Fruit fly (Drosophila melanogaster) whole organism, embryonic: ENCODE results near the gene SCCRO.

Source experiments
- CG10209 ChIP-seq: fragments of 200-800 bp; sonication (Bioruptor generic); optimal IDR thresholded peaks from 3 replicates; lab custom pipeline; 2017; ENCODE audit warnings: missing biosample characterization, mild to moderate bottlenecking, missing genetic modification characterization, missing genetic modification reagents
- CG10366 ChIP-seq: fragments of 200-800 bp; sonication (Bioruptor generic); IDR thresholded peaks from 2 replicates; pipeline ENCODE4 v1.3.6; 2022; ENCODE audit warnings: missing biosample characterization, missing genetic modification characterization
- CG10431 ChIP-seq: fragments of 200-800 bp; sonication (Bioruptor generic); optimal IDR thresholded peaks from 3 replicates; lab custom pipeline; 2018; ENCODE audit warnings: missing biosample characterization, mild to moderate bottlenecking, missing genetic modification characterization
- CG10462 ChIP-seq: fragments of 200-800 bp; sonication (Bioruptor generic); optimal IDR thresholded peaks from 2 replicates; lab custom pipeline; 2016; ENCODE audit warnings: missing biosample characterization, missing genetic modification characterization
- CG10979 ChIP-seq: fragments of 200-800 bp; sonication (Bioruptor generic); optimal IDR thresholded peaks from 2 replicates; lab custom pipeline; 2018; ENCODE audit warnings: missing biosample characterization, mild to moderate bottlenecking, missing genetic modification characterization, moderate library complexity
- CG11723 ChIP-seq: fragments of 200-800 bp; sonication (Bioruptor generic); optimal IDR thresholded peaks from 2 replicates; lab custom pipeline; 2017; ENCODE audit warnings: missing biosample characterization, mild to moderate bottlenecking, missing genetic modification characterization
- CG12155 ChIP-seq: fragments of 200-800 bp; sonication (Bioruptor generic); optimal IDR thresholded peaks from 3 replicates; lab custom pipeline; 2016; ENCODE audit warnings: missing biosample characterization, missing genetic modification characterization
- CG12391 ChIP-seq: fragments of 200-800 bp; sonication (Bioruptor generic); optimal IDR thresholded peaks from 3 replicates; lab custom pipeline; 2018; ENCODE audit warnings: missing biosample characterization, mild to moderate bottlenecking, missing genetic modification characterization, moderate library complexity
- CG13296 ChIP-seq: fragments of 200-800 bp; sonication (Bioruptor generic); optimal IDR thresholded peaks from 3 replicates; lab custom pipeline; 2018; ENCODE audit warnings: missing biosample characterization, mild to moderate bottlenecking, missing genetic modification characterization
- CG17186 ChIP-seq: fragments of 200-800 bp; sonication (Bioruptor generic); optimal IDR thresholded peaks from 3 replicates; lab custom pipeline; 2017; ENCODE audit warnings: missing biosample characterization, missing genetic modification reagents, missing genetic modification characterization
- CG17829 ChIP-seq: fragments of 200-800 bp; optimal IDR thresholded peaks from 2 replicates; lab custom pipeline; 2019; ENCODE audit warnings: missing biosample characterization, mild to moderate bottlenecking, missing genetic modification characterization, moderate library complexity
- CG2199 ChIP-seq: fragments of 200-800 bp; sonication (Bioruptor generic); IDR thresholded peaks from 3 replicates; pipeline ENCODE4 v1.3.6; 2022; ENCODE audit warnings: missing biosample characterization, missing genetic modification characterization
- CG2678 ChIP-seq: fragments of 200-800 bp; sonication (Bioruptor generic); optimal IDR thresholded peaks from 3 replicates; lab custom pipeline; 2019; ENCODE audit warnings: missing biosample characterization, mild to moderate bottlenecking, missing genetic modification characterization, moderate library complexity
- CG34224 ChIP-seq: fragments of 200-800 bp; sonication (Bioruptor generic); IDR thresholded peaks from 3 replicates; pipeline ENCODE4 v1.3.6; 2022; ENCODE audit warnings: missing biosample characterization, missing genetic modification characterization; ENCODE audit not compliant: partially characterized antibody
- CG3726 ChIP-seq: fragments of 200-800 bp; sonication (Bioruptor generic); IDR thresholded peaks from 3 replicates; pipeline ENCODE4, ENCODE4 v1.3.6; 2022; ENCODE audit warnings: missing biosample characterization, missing genetic modification characterization
- CG8359 ChIP-seq: fragments of 200-800 bp; sonication (Bioruptor generic); optimal IDR thresholded peaks from 2 replicates; lab custom pipeline; 2017; ENCODE audit warnings: missing biosample characterization, mild to moderate bottlenecking, missing genetic modification characterization, borderline replicate concordance
- CTCF ChIP-seq: fragments of 200-800 bp; sonication (Bioruptor generic); optimal IDR thresholded peaks from 2 replicates; lab custom pipeline; 2017; ENCODE audit warnings: missing biosample characterization, mild to moderate bottlenecking, missing genetic modification characterization, moderate library complexity
- Chrac-16 ChIP-seq: fragments of 200-800 bp; sonication (Bioruptor generic); optimal IDR thresholded peaks from 3 replicates; lab custom pipeline; 2016; ENCODE audit warnings: missing biosample characterization, missing genetic modification characterization
- D19A ChIP-seq: fragments of 200-800 bp; optimal IDR thresholded peaks from 3 replicates; lab custom pipeline; 2019; ENCODE audit warnings: missing biosample characterization, mild to moderate bottlenecking, missing genetic modification characterization, moderate library complexity
- Drgx ChIP-seq: fragments of 200-800 bp; sonication (Bioruptor generic); IDR thresholded peaks from 2 replicates; pipeline ENCODE4 v1.3.6; 2022; ENCODE audit warnings: missing biosample characterization, missing genetic modification characterization
- HHEX ChIP-seq: fragments of 200-800 bp; sonication (Bioruptor generic); optimal IDR thresholded peaks from 3 replicates; lab custom pipeline; 2017; ENCODE audit warnings: missing biosample characterization, mild to moderate bottlenecking, missing genetic modification characterization, missing genetic modification reagents
- Hr78 ChIP-seq, 2 experiments: fragments of 200-800 bp in 1 of 2; fragments of >200 bp in 1 of 2; sonication (Bioruptor generic) in 1 of 2; optimal IDR thresholded peaks; 2 replicates each; lab custom pipeline; 2017 to 2019; ENCODE audit warnings: missing biosample characterization in 2 of 2, missing genetic modification characterization in 2 of 2, mild to moderate bottlenecking in 1 of 2, moderate library complexity in 1 of 2
- NK7.1 ChIP-seq: fragments of 200-800 bp; sonication (Bioruptor generic); optimal IDR thresholded peaks from 3 replicates; lab custom pipeline; 2016; ENCODE audit warnings: missing biosample characterization, missing genetic modification characterization
- Sox100B ChIP-seq: fragments of 200-800 bp; sonication (Bioruptor generic); optimal IDR thresholded peaks from 3 replicates; lab custom pipeline; 2018; ENCODE audit warnings: missing biosample characterization, mild to moderate bottlenecking, missing genetic modification characterization
- Trl ChIP-seq, 3 experiments: fragments of >200 bp in 2 of 3; fragments of 200-800 bp in 1 of 3; sonication (Bioruptor generic) in 1 of 3; optimal IDR thresholded peaks; 2 replicates in 1 of 3; 3 replicates in 2 of 3; lab custom pipeline; 2016 to 2017; ENCODE audit warnings: missing biosample characterization in 1 of 3, missing genetic modification characterization in 1 of 3
- abd-A ChIP-seq: fragments of 200-800 bp; sonication (Bioruptor generic); optimal IDR thresholded peaks from 3 replicates; lab custom pipeline; 2019; ENCODE audit warnings: missing biosample characterization, mild to moderate bottlenecking, missing genetic modification characterization, moderate library complexity
- bcd ChIP-seq: fragments of 200-800 bp; sonication (Bioruptor generic); optimal IDR thresholded peaks from 2 replicates; lab custom pipeline; 2017; ENCODE audit warnings: missing biosample characterization, mild to moderate bottlenecking, missing genetic modification characterization
- bsh ChIP-seq, 2 experiments: fragments of 200-800 bp; sonication (Bioruptor generic); optimal IDR thresholded peaks; 2 replicates each; lab custom pipeline; 2017 to 2018; ENCODE audit warnings: mild to moderate bottlenecking in 2 of 2, missing biosample characterization in 2 of 2, missing genetic modification characterization in 2 of 2, moderate library complexity in 1 of 2
- chinmo ChIP-seq: fragments of 200-800 bp; sonication (Bioruptor generic); IDR thresholded peaks from 4 replicates; pipeline ENCODE4 v1.3.6; 2022; ENCODE audit warnings: missing biosample characterization, missing genetic modification characterization; ENCODE audit not compliant: partially characterized antibody
- dmrt11E ChIP-seq: fragments of 200-800 bp; sonication (Bioruptor generic); optimal IDR thresholded peaks from 3 replicates; lab custom pipeline; 2018; ENCODE audit warnings: missing biosample characterization, mild to moderate bottlenecking, missing genetic modification characterization, moderate library complexity
- ems ChIP-seq: fragments of 200-800 bp; sonication (Bioruptor generic); optimal IDR thresholded peaks from 3 replicates; lab custom pipeline; 2016; ENCODE audit warnings: missing biosample characterization, missing genetic modification characterization
- exex ChIP-seq: fragments of 200-800 bp; sonication (Bioruptor generic); optimal IDR thresholded peaks from 4 replicates; lab custom pipeline; 2018; ENCODE audit warnings: missing biosample characterization, mild to moderate bottlenecking, missing genetic modification characterization, moderate library complexity
- fd96Cb ChIP-seq: fragments of 200-800 bp; sonication (Bioruptor generic); optimal IDR thresholded peaks from 2 replicates; lab custom pipeline; 2018; ENCODE audit warnings: missing biosample characterization, mild to moderate bottlenecking, missing genetic modification characterization, moderate library complexity
- gt ChIP-seq: fragments of 200-800 bp; sonication (Bioruptor generic); IDR thresholded peaks from 2 replicates; pipeline ENCODE4 v1.3.6; 2022; ENCODE audit warnings: missing biosample characterization, missing genetic modification characterization
- kni ChIP-seq: fragments of 200-800 bp; sonication (Bioruptor generic); optimal IDR thresholded peaks from 3 replicates; lab custom pipeline; 2017; ENCODE audit warnings: mild to moderate bottlenecking, missing biosample characterization, missing genetic modification reagents, missing genetic modification characterization
- lbe ChIP-seq: fragments of 200-800 bp; sonication (Bioruptor generic); optimal IDR thresholded peaks from 2 replicates; lab custom pipeline; 2016; ENCODE audit warnings: missing biosample characterization, mild to moderate bottlenecking, missing genetic modification characterization
- lilli ChIP-seq: fragments of 200-800 bp; sonication (Bioruptor generic); optimal IDR thresholded peaks from 3 replicates; lab custom pipeline; 2016; ENCODE audit warnings: missing biosample characterization, missing genetic modification characterization
- oc ChIP-seq: fragments of 200-800 bp; sonication (Bioruptor generic); optimal IDR thresholded peaks from 2 replicates; lab custom pipeline; 2018; ENCODE audit warnings: missing biosample characterization, mild to moderate bottlenecking, missing genetic modification characterization, moderate library complexity
- pum ChIP-seq: fragments of 200-800 bp; sonication (Bioruptor generic); optimal IDR thresholded peaks from 2 replicates; lab custom pipeline; 2016; ENCODE audit warnings: missing biosample characterization, missing genetic modification characterization
- ranshi ChIP-seq: fragments of 200-800 bp; sonication (Bioruptor generic); IDR thresholded peaks from 2 replicates; pipeline ENCODE4 v1.3.6; 2022; ENCODE audit warnings: missing biosample characterization, missing genetic modification characterization
- rib ChIP-seq: fragments of 200-800 bp; sonication (Bioruptor generic); IDR thresholded peaks from 2 replicates; pipeline ENCODE4 v1.3.6; 2022; ENCODE audit warnings: missing biosample characterization, missing genetic modification characterization
- row ChIP-seq: fragments of 200-800 bp; sonication (Bioruptor generic); IDR thresholded peaks from 3 replicates; pipeline ENCODE4 v1.3.6; 2022; ENCODE audit warnings: missing biosample characterization, missing genetic modification characterization
- run ChIP-seq: fragments of 200-800 bp; sonication (Bioruptor generic); optimal IDR thresholded peaks from 3 replicates; lab custom pipeline; 2018; ENCODE audit warnings: missing biosample characterization, mild to moderate bottlenecking, missing genetic modification characterization
- shn ChIP-seq: fragments of 200-800 bp; sonication (Bioruptor generic); optimal IDR thresholded peaks from 3 replicates; lab custom pipeline; 2016; ENCODE audit warnings: missing biosample characterization, missing genetic modification characterization
- tx ChIP-seq: fragments of 200-800 bp; sonication (Bioruptor generic); optimal IDR thresholded peaks from 2 replicates; lab custom pipeline; 2016; ENCODE audit warnings: missing biosample characterization, missing genetic modification characterization

Gene SCCRO

DNA sequence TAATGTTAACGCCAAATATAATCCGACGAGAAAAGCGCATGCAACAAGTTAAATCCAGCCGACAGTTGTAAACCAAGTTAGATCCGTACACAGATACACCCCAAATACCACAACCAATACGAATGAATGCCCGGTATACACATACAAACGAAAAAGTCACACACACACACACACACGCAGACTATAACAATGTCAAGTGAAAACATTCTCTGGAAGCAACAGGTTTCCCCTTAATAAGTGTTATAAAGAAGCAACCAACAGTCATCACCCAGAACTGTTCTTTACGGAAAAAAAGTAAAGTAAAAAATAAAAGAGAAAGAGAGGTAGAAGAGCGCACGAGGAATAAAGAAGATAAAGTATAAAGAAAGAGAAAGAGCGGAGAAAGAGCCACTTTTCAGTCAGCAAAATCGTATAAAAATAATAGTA, 27.4 kb upstream of the SCCRO start (continued):
- TF ChIP-seq abd-A (tag; lab: Kevin White, UChicago), result peak; percentile 56
- peak; percentile 70 for TF ChIP-seq kni
- TF ChIP-seq, all 482 proteins: peak for 16

DNA sequence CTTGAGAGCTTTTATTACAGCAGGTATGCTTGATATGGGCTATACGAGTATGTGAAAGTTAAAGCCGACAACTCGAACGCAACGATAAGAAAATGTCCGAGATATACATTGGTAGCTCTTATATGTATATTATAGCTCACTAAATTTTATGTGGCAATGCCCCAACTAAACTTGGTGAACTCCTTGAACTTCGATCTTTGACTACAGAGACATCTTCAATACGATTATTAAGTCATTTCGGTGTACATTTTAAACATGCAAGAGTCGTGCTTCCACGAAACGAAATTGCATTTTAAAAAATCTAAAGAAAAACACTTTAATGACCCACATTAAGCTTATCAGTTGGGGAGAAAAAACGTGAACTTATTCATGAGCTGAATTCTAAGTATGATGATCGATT, 26.7 kb upstream of the SCCRO start:
- no peak for TF ChIP-seq Sox100B (GFP tag; lab: Kevin White, UChicago)
- TF ChIP-seq CG2199 (GFP tag; lab: Robert Waterston, UW), result peak; percentile 70; the same call in 2 of the 3 replicates
- peak; percentile 35 for TF ChIP-seq exex
- peak in 1 of 2 experiments; percentile 65 for TF ChIP-seq Hr78 (GFP tag; optimal IDR thresholded peaks at IDR 0.05; lab: Kevin White, UChicago)

DNA sequence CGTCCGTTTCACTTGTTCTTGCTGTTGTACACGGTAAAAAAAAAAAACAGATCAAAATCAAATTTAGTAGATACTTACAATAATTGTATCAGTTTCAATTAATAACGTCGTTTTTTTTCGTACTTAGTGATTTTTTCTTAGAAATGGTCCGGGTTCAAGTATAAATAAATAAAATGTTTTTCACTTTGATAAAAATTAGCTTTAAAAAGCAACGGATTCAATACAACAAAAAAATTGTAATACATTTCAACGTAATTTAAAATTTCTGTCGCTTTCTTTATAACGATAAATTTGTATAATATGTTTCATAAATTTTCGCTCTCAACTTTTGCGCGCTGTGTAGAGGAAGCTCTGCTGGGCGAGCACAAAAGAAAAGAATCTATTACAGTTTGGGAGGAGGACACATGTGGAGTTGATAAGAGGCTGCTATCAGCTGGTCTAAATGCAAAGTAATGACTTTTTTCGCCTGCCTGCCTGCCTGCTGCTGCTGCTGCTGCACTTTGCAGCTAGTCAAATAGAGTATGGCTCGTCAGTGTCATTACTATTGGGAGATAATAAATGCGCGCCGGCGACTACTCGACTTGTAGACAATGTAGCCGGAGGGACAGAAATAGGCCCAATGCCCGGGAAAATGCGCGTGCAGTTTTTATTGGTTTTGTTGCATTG, 25.2 kb upstream of the SCCRO start:
- TF ChIP-seq CTCF (GFP tag; lab: Kevin White, UChicago) (peak; percentile 15), D19A (tag; lab: Kevin White, UChicago) (peak; percentile 58), NK7.1 (peak; percentile 15), bsh (GFP tag; optimal IDR thresholded peaks at IDR 0.05; lab: Kevin White, UChicago) (peak in 1 of 2 experiments; percentile 80), gt (no peak), chinmo (GFP tag; lab: Robert Waterston, UW) (0 out of 4 replicates have a peak, but pooled peaks have one; percentile 42), row (GFP tag; lab: Robert Waterston, UW) (peak; percentile 67), CG10209 (GFP tag; lab: Kevin White, UChicago) (peak; percentile 76), rib (GFP tag; lab: Robert Waterston, UW) (no peak), ranshi (GFP tag; lab: Robert Waterston, UW) (peak; percentile 12; the same call in 1 of the 2 replicates), pum (GFP tag; lab: Kevin White, UChicago) (peak; percentile 46), CG34224 (GFP tag; lab: Robert Waterston, UW) (no peak), CG17829 (peak; percentile 76), CG13296 (peak; percentile 62), CG8359 (GFP tag; lab: Kevin White, UChicago) (peak; percentile 41), CG10431 (GFP tag; lab: Kevin White, UChicago) (peak; percentile 6), run (tag; lab: Kevin White, UChicago) (peak; percentile 3), Trl (optimal IDR thresholded peaks at IDR 0.05; lab: Kevin White, UChicago) (no peak), Trl (GFP tag; optimal IDR thresholded peaks at IDR 0.05; lab: Kevin White, UChicago) (peak; percentile 52), CG10366 (GFP tag; lab: Robert Waterston, UW) (peak; percentile 35; the same call in 1 of the 2 replicates), CG10979 (tag; lab: Kevin White, UChicago) (peak; percentile 76), CG2678 (tag; lab: Kevin White, UChicago) (peak; percentile 87), Chrac-16 (GFP tag; lab: Kevin White, UChicago) (peak; percentile 50), CG11723 (GFP tag; lab: Kevin White, UChicago) (peak; percentile 15), CG17186 (GFP tag; lab: Kevin White, UChicago) (no peak), lilli (peak; percentile 63), dmrt11E (tag; lab: Kevin White, UChicago) (peak; percentile 79), CG10462 (GFP tag; lab: Kevin White, UChicago) (peak; percentile 35), tx (GFP tag; lab: Kevin White, UChicago) (peak; percentile 22), Sox100B (GFP tag; lab: Kevin White, UChicago) (peak; percentile 75), CG3726 (GFP tag; lab: Robert Waterston, UW) (no peak), CG12155 (GFP tag; lab: Kevin White, UChicago) (peak; percentile 54), fd96Cb (peak; percentile 72), bcd (GFP tag; lab: Kevin White, UChicago) (peak; percentile 66), ems (peak; percentile 21), lbe (no peak), HHEX (GFP tag; lab: Kevin White, UChicago) (peak; percentile 63), Drgx (GFP tag; lab: Robert Waterston, UW) (peak; percentile 56), oc (tag; lab: Kevin White, UChicago) (peak; percentile 58), shn (GFP tag; lab: Kevin White, UChicago) (peak; percentile 49), CG12391 (peak; percentile 81)
